Fruit fly (Drosophila melanogaster): ENCODE data around the gene CG5250.

Gene CG5250

DNA sequence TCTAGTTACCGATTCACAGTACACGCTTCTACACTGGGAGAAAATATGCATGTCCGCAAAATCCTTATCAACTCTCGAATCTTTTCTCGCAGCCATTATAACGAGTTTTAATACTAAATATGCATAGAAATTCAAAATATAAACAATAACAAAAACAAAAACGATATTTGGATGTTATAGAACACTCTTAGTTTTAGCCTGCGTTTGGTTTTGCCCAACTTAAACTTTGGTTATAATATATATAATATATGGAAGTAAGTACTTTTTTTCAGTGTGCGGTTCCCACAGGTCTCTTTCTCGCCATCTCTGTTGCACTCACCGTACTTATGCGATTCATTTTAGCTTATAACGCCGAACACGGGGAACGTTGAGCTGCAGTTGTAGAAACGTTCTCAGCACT, 17.3 kb downstream of the CG5250 start, which contains the start of gene cry (continued):
- peak; percentile 49 for TF ChIP-seq tin (GFP tag; optimal IDR thresholded peaks at IDR 0.05)
- TF ChIP-seq Dfd (GFP tag; optimal IDR thresholded peaks at IDR 0.05): no peak
- no peak for TF ChIP-seq zf30C (GFP tag; optimal IDR thresholded peaks at IDR 0.05)
- peak; percentile 57 for TF ChIP-seq CG1529 (GFP tag; optimal IDR thresholded peaks at IDR 0.05)
- no peak for TF ChIP-seq Vsx1 (GFP tag; optimal IDR thresholded peaks at IDR 0.05)
- TF ChIP-seq CG12391 (tag; optimal IDR thresholded peaks at IDR 0.05): peak; percentile 67
- peak; percentile 59 for TF ChIP-seq PHDP (tag; optimal IDR thresholded peaks at IDR 0.05)
- TF ChIP-seq CG4617 (GFP tag; optimal IDR thresholded peaks at IDR 0.05; ENCODE audit: borderline replicate concordance): no peak
- TF ChIP-seq Abd-B (GFP tag; optimal IDR thresholded peaks at IDR 0.05): peak; percentile 66
- no peak for TF ChIP-seq CG13123 (GFP tag; optimal IDR thresholded peaks at IDR 0.05)
- no peak for TF ChIP-seq caup (GFP tag; optimal IDR thresholded peaks at IDR 0.05; ENCODE audit: severe bottlenecking)
- no peak for TF ChIP-seq en (GFP tag; optimal IDR thresholded peaks at IDR 0.05)
- no peak for TF ChIP-seq ham (GFP tag; IDR thresholded peaks at IDR 0.05)
- no peak for TF ChIP-seq CG4730 (GFP tag; IDR thresholded peaks at IDR 0.05)
- no peak for TF ChIP-seq Dip2 (GFP tag; IDR thresholded peaks at IDR 0.05)
- peak; percentile 17; the same call in 1 of the 3 replicates for TF ChIP-seq so (GFP tag; IDR thresholded peaks at IDR 0.05)
- no peak for TF ChIP-seq CG2129 (GFP tag; IDR thresholded peaks at IDR 0.05; ENCODE audit: partially characterized antibody)
- no peak for TF ChIP-seq ash1 (GFP tag; optimal IDR thresholded peaks at IDR 0.05)
- no peak for TF ChIP-seq gcm2 (GFP tag; optimal IDR thresholded peaks at IDR 0.05)
- no peak for TF ChIP-seq onecut (GFP tag; IDR thresholded peaks at IDR 0.05)
- TF ChIP-seq CG7357 (GFP tag; IDR thresholded peaks at IDR 0.05): no peak
- peak; percentile 52 for TF ChIP-seq CG32772 (GFP tag; IDR thresholded peaks at IDR 0.05)
- TF ChIP-seq CG17912 (GFP tag; optimal IDR thresholded peaks at IDR 0.05): no peak
- TF ChIP-seq CG34224 (GFP tag; IDR thresholded peaks at IDR 0.05; ENCODE audit: partially characterized antibody): no peak
- no peak for TF ChIP-seq pita (GFP tag; optimal IDR thresholded peaks at IDR 0.05)
- no peak for TF ChIP-seq bbx (GFP tag; IDR thresholded peaks at IDR 0.05; ENCODE audit: partially characterized antibody)
- no peak for TF ChIP-seq CG1792 (GFP tag; optimal IDR thresholded peaks at IDR 0.05)
- no peak for TF ChIP-seq Hand (GFP tag; optimal IDR thresholded peaks at IDR 0.05)
- TF ChIP-seq Pdp1 (GFP tag; optimal IDR thresholded peaks at IDR 0.05): peak in 1 of 2 experiments; percentile 9
- no peak for TF ChIP-seq nerfin-1 (tag; optimal IDR thresholded peaks at IDR 0.05)
- TF ChIP-seq CG15696 (tag; optimal IDR thresholded peaks at IDR 0.05): peak; percentile 19
- no peak for TF ChIP-seq Camta (GFP tag; optimal IDR thresholded peaks at IDR 0.05)
- TF ChIP-seq Gsc (GFP tag; IDR thresholded peaks at IDR 0.05): no peak
- no peak for TF ChIP-seq CG9609 (GFP tag; optimal IDR thresholded peaks at IDR 0.05)
- no peak for TF ChIP-seq al (GFP tag; IDR thresholded peaks at IDR 0.05)

DNA sequence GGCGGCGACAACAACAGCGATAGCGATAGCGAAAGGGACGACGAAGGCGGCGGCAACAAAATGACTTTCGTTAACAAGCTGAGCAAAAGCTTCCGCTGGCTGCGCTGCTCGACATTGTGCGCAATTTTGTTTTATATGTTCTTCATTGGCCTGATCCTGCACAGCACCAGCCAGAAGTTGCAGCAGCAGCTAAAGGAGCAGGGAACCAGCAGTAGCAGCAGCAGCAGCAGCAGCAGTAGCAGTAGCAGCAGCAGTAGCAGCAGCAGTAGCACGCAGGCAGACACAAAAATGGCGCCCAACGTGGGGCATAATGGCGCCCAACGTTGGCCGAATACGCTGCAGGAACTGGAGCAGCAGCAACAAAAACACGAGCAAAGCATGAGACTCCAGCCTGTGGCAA, 39.1 kb downstream of the CG5250 start:
- TF ChIP-seq Scr (GFP tag; IDR thresholded peaks at IDR 0.05; ENCODE audit: partially characterized antibody) (no peak), CG10543 (GFP tag; optimal IDR thresholded peaks at IDR 0.05) (no peak), chm (GFP tag; IDR thresholded peaks at IDR 0.05) (no peak), repo (GFP tag; optimal IDR thresholded peaks at IDR 0.05) (no peak), CG11398 (GFP tag; optimal IDR thresholded peaks at IDR 0.05) (no peak), btn (GFP tag; optimal IDR thresholded peaks at IDR 0.05) (no peak), CG17361 (GFP tag; IDR thresholded peaks at IDR 0.05) (0 out of 3 replicates have a peak, but pooled peaks have one; percentile 26), jigr1 (GFP tag; IDR thresholded peaks at IDR 0.05) (no peak), peb (GFP tag; IDR thresholded peaks at IDR 0.05) (no peak), Ets65A (GFP tag) (peak; percentile 79), mam (GFP tag; optimal IDR thresholded peaks at IDR 0.05) (no peak), Hsf (GFP tag; optimal IDR thresholded peaks at IDR 0.05) (no peak)
